Fruit fly (Drosophila melanogaster) whole organism, prepupa: ENCODE data around the gene SdhD.

Experiments used
- CG11294 ChIP-seq: fragments of 200-800 bp; sonication (Bioruptor generic); IDR thresholded peaks from 2 replicates; pipeline ENCODE4 v1.3.6; 2022; ENCODE audit warnings: missing biosample characterization, missing genetic modification characterization
- CG8319 ChIP-seq: fragments of 200-800 bp; sonication (Bioruptor generic); optimal IDR thresholded peaks from 3 replicates; lab custom pipeline; 2016; ENCODE audit warnings: missing biosample characterization, missing genetic modification characterization
- Gug ChIP-seq: fragments of 200-800 bp; sonication (Bioruptor generic); IDR thresholded peaks from 2 replicates; pipeline ENCODE4 v1.3.6; 2022; ENCODE audit warnings: missing biosample characterization, missing genetic modification characterization
- OdsH ChIP-seq: fragments of 200-800 bp; sonication (Bioruptor generic); optimal IDR thresholded peaks from 3 replicates; lab custom pipeline; 2016; ENCODE audit warnings: missing biosample characterization, missing genetic modification characterization
- ss ChIP-seq, 2 experiments: fragments of 200-800 bp; sonication (Bioruptor generic); optimal IDR thresholded peaks; 2 replicates in 1 of 2; 3 replicates in 1 of 2; lab custom pipeline; 2017 to 2018; ENCODE audit warnings: mild to moderate bottlenecking in 2 of 2, missing biosample characterization in 2 of 2, missing genetic modification characterization in 2 of 2, moderate library complexity in 1 of 2

- TF ChIP-seq CG8319 (no peak), CG11294 (GFP tag; lab: Robert Waterston, UW) (no peak), Gug (GFP tag; lab: Robert Waterston, UW) (no peak), ss (GFP tag; optimal IDR thresholded peaks at IDR 0.05; lab: Kevin White, UChicago) (no peak), OdsH (GFP tag; lab: Kevin White, UChicago) (no peak)
These were observed 27.2 kb upstream of the SdhD start for dm6 chr3R:23787632-23787960.
